Worm (Caenorhabditis elegans) whole organism, young adult: ENCODE measurements around the gene rfc-1.

Experiments
- Y79H2A.3 ChIP-seq: fragments of 200-800 bp; sonication (Bioruptor generic); conservative IDR thresholded peaks from 2 replicates; pipeline ENCODE4 v1.3.6; 2022; ENCODE audit warnings: missing genetic modification reagents, missing genetic modification characterization, missing compliant biosample characterization
- ceh-40 ChIP-seq: fragments of 200-800 bp; sonication (Bioruptor generic); IDR thresholded peaks from 2 replicates; pipeline ENCODE4 v1.3.6; 2022; ENCODE audit warnings: missing genetic modification characterization, missing compliant biosample characterization
- nfya-2 ChIP-seq: fragments of 200-800 bp; sonication (Bioruptor generic); IDR thresholded peaks from 2 replicates; pipeline ENCODE4 v1.3.6; 2022; ENCODE audit warnings: missing genetic modification reagents, missing genetic modification characterization, missing compliant biosample characterization

DNA sequence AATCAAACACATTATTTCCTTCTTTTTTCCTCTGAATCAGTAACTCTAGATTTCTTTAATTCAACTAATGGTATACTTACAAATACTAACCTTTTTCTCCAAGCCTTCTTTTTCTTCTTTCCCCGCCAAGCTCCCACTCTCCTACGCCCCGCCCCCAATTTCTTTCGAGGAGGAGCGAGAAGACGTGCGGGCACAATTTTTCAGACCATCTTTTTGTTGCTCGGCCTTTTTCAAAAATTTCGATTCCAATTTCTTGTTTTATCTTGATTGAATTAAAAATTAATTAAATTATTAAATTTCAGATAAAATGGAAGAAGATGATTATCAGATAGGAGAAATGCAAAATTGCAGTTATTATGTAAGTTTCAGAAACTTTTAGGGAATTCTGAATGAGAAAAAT, 34.2 kb upstream of the rfc-1 start, which contains the start of gene C47E8.3:
- TF ChIP-seq nfya-2 (no peak), ceh-40 (GFP tag; lab: Robert Waterston, UW) (no peak), Y79H2A.3 (GFP tag; lab: Robert Waterston, UW) (no peak)
